Worm (Caenorhabditis elegans): ENCODE results near the gene W04D2.4.

DNA sequence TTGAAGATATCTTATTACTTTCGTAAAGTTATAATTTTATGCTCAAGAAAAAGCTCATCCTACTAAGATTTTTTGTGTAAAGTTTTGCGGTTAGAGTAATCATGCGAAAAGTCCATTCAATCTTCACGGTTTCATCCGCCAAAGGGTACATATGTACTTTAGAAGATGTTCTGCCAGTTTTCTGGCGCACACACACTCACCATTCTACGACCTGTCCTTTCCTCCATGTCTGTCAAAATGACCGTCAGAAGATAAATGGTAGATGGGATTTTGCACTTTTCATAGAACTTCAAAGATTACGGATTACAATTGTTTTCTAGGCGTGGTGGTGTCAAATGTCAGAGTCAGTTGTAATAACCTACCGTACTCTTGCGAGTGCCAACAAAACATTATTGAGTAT lies 40.0 kb upstream of the W04D2.4 start:
- no peak for TF ChIP-seq flt-1 (GFP tag; IDR thresholded peaks at IDR 0.05)
- no peak for TF ChIP-seq sea-1 (GFP tag; conservative IDR thresholded peaks at IDR 0.05)
- TF ChIP-seq tbx-11 (GFP tag; IDR thresholded peaks at IDR 0.05): no peak
- TF ChIP-seq ets-7 (tag; optimal IDR thresholded peaks at IDR 0.05): no peak

Measured in whole organism, early embryonic.